Worm (Caenorhabditis elegans) whole organism, young adult: ENCODE data around the gene C09E8.6.

Experiments
- athp-1 ChIP-seq: sonication (generic microtip); optimal IDR thresholded peaks from 2 replicates; lab custom pipeline; 2017; ENCODE audit warnings: mild to moderate bottlenecking, missing genetic modification characterization, missing compliant biosample characterization
- lir-1 ChIP-seq: fragments of 200-800 bp; sonication (Bioruptor generic); conservative IDR thresholded peaks from 2 replicates; pipeline ENCODE4 v1.3.6; 2022; ENCODE audit warnings: missing genetic modification reagents, missing genetic modification characterization, missing compliant biosample characterization
- pha-4 ChIP-seq: fragments of 150-350 bp; sonication (generic microtip); optimal IDR thresholded peaks from 2 replicates; lab custom pipeline; 2014; ENCODE audit warnings: missing biosample characterization, missing genetic modification reagents, missing genetic modification characterization

- TF ChIP-seq pha-4 (tag; lab: Kevin White, UChicago) (no peak), lir-1 (GFP tag; lab: Robert Waterston, UW) (no peak), athp-1 (tag; lab: Kevin White, UChicago) (no peak)
These were observed 12.5 kb downstream of the C09E8.6 start, which contains the start of gene W08F4.5 for ce11 chrII:568776-569175.
